Worm (Caenorhabditis elegans) whole organism, L2 larva: ENCODE measurements around the gene F08F3.8.

ENCODE experiments used
- C34F6.9 ChIP-seq: fragments of 150-350 bp; optimal IDR thresholded peaks from 2 replicates; lab custom pipeline; 2014; ENCODE audit warnings: missing biosample characterization, missing genetic modification characterization
- F13H6.1 ChIP-seq: sonication (generic microtip); optimal IDR thresholded peaks from 2 replicates; lab custom pipeline; 2016; ENCODE audit warnings: missing genetic modification characterization, missing compliant biosample characterization
- Y55F3AM.14 ChIP-seq: fragments of 200-800 bp; sonication (Bioruptor generic); optimal IDR thresholded peaks from 2 replicates; lab custom pipeline; 2018; ENCODE audit warnings: mild to moderate bottlenecking, missing genetic modification characterization, missing compliant biosample characterization
- ZK546.5 ChIP-seq: sonication (generic microtip); optimal IDR thresholded peaks from 2 replicates; lab custom pipeline; 2017; ENCODE audit warnings: missing biosample characterization, missing genetic modification characterization
- blmp-1 ChIP-seq: sonication (generic microtip); optimal IDR thresholded peaks from 2 replicates; lab custom pipeline; 2017; ENCODE audit warnings: missing genetic modification characterization, mild to moderate bottlenecking, missing compliant biosample characterization, antibody characterized with exemption, moderate library complexity; ENCODE audit not compliant: insufficient read depth
- ceh-16 ChIP-seq: fragments of 150-350 bp; optimal IDR thresholded peaks from 2 replicates; lab custom pipeline; 2014; ENCODE audit warnings: missing biosample characterization, missing genetic modification characterization
- crh-2 ChIP-seq: sonication (generic microtip); optimal IDR thresholded peaks from 2 replicates; lab custom pipeline; 2017; ENCODE audit warnings: missing biosample characterization, missing genetic modification characterization
- dmd-4 ChIP-seq: sonication (generic microtip); optimal IDR thresholded peaks from 2 replicates; lab custom pipeline; 2017; ENCODE audit warnings: missing biosample characterization, missing genetic modification characterization
- egl-27 ChIP-seq: sonication (generic microtip); optimal IDR thresholded peaks from 3 replicates; lab custom pipeline; 2017; ENCODE audit warnings: missing biosample characterization, missing genetic modification reagents, missing genetic modification characterization
- elt-1 ChIP-seq: fragments of 150-350 bp; optimal IDR thresholded peaks from 2 replicates; lab custom pipeline; 2014; ENCODE audit warnings: missing biosample characterization, missing genetic modification characterization
- fos-1 ChIP-seq: fragments of 150-350 bp; optimal IDR thresholded peaks from 2 replicates; lab custom pipeline; 2014; ENCODE audit warnings: missing biosample characterization, missing genetic modification characterization
- gmeb-1 ChIP-seq: fragments of 150-350 bp; optimal IDR thresholded peaks from 2 replicates; lab custom pipeline; 2014; ENCODE audit warnings: missing biosample characterization, missing genetic modification characterization
- lin-11 ChIP-seq: fragments of 150-350 bp; sonication (generic microtip); optimal IDR thresholded peaks from 2 replicates; lab custom pipeline; 2014; ENCODE audit warnings: missing biosample characterization, missing genetic modification characterization, inconsistent platforms, mixed read lengths
- lin-13 ChIP-seq: fragments of 150-350 bp; optimal IDR thresholded peaks from 2 replicates; lab custom pipeline; 2014; ENCODE audit warnings: missing biosample characterization, missing genetic modification reagents, missing genetic modification characterization
- mab-5 ChIP-seq: fragments of 150-350 bp; optimal IDR thresholded peaks from 2 replicates; lab custom pipeline; 2014; ENCODE audit warnings: missing biosample characterization, missing genetic modification characterization
- mbf-1 ChIP-seq: sonication (generic microtip); optimal IDR thresholded peaks from 2 replicates; lab custom pipeline; 2017; ENCODE audit warnings: missing biosample characterization, missing genetic modification characterization
- mdl-1 ChIP-seq, 2 experiments: fragments of 150-350 bp in 1 of 2; sonication (generic microtip) in 1 of 2; optimal IDR thresholded peaks; 2 replicates each; lab custom pipeline; 2017; ENCODE audit warnings: missing biosample characterization in 2 of 2, missing genetic modification characterization in 2 of 2
- nhr-11 ChIP-seq: fragments of 150-350 bp; optimal IDR thresholded peaks from 2 replicates; lab custom pipeline; 2014; ENCODE audit warnings: missing biosample characterization, missing genetic modification characterization
- nhr-12 ChIP-seq: fragments of 150-350 bp; optimal IDR thresholded peaks from 2 replicates; lab custom pipeline; 2014; ENCODE audit warnings: missing biosample characterization, missing genetic modification characterization
- nhr-129 ChIP-seq: fragments of 150-350 bp; optimal IDR thresholded peaks from 2 replicates; lab custom pipeline; 2014; ENCODE audit warnings: missing biosample characterization, missing genetic modification characterization
- nhr-21 ChIP-seq: fragments of 150-350 bp; optimal IDR thresholded peaks from 2 replicates; lab custom pipeline; 2014; ENCODE audit warnings: missing biosample characterization, missing genetic modification characterization
- nhr-23 ChIP-seq: fragments of 150-350 bp; optimal IDR thresholded peaks from 2 replicates; lab custom pipeline; 2014; ENCODE audit warnings: missing biosample characterization, missing genetic modification reagents, missing genetic modification characterization
- nhr-237 ChIP-seq: fragments of 150-350 bp; optimal IDR thresholded peaks from 2 replicates; lab custom pipeline; 2014; ENCODE audit warnings: missing biosample characterization, missing genetic modification characterization
- nhr-25 ChIP-seq: fragments of 150-350 bp; sonication (generic microtip); optimal IDR thresholded peaks from 3 replicates; lab custom pipeline; 2014; ENCODE audit warnings: missing biosample characterization, missing genetic modification characterization
- nhr-6 ChIP-seq: fragments of 150-350 bp; optimal IDR thresholded peaks from 2 replicates; lab custom pipeline; 2014; ENCODE audit warnings: missing biosample characterization, missing genetic modification characterization
- nhr-77 ChIP-seq: fragments of 150-350 bp; optimal IDR thresholded peaks from 2 replicates; lab custom pipeline; 2014; ENCODE audit warnings: missing biosample characterization, missing genetic modification characterization
- sma-3 ChIP-seq: sonication (generic microtip); optimal IDR thresholded peaks from 2 replicates; lab custom pipeline; 2016; ENCODE audit warnings: missing genetic modification reagents, missing genetic modification characterization, missing compliant biosample characterization
- sma-9 ChIP-seq, 2 experiments: fragments of 150-350 bp in 1 of 2; sonication (generic microtip) in 1 of 2; optimal IDR thresholded peaks; 2 replicates each; lab custom pipeline; 2014 to 2016; ENCODE audit warnings: missing genetic modification characterization in 2 of 2, mild to moderate bottlenecking in 1 of 2, missing biosample characterization in 1 of 2, missing compliant biosample characterization in 1 of 2, missing genetic modification reagents in 1 of 2, moderate library complexity in 1 of 2
- snpc-4 ChIP-seq: fragments of 150-350 bp; optimal IDR thresholded peaks from 2 replicates; lab custom pipeline; 2014; ENCODE audit warnings: missing biosample characterization, missing genetic modification characterization
- unc-55 ChIP-seq: fragments of 150-350 bp; sonication (generic microtip); optimal IDR thresholded peaks from 3 replicates; lab custom pipeline; 2014; ENCODE audit warnings: missing biosample characterization, missing genetic modification reagents, missing genetic modification characterization
- zag-1 ChIP-seq: fragments of 150-350 bp; optimal IDR thresholded peaks from 2 replicates; lab custom pipeline; 2014; ENCODE audit warnings: missing biosample characterization, missing genetic modification characterization
- ztf-1 ChIP-seq: fragments of 200-800 bp; sonication (Bioruptor generic); conservative IDR thresholded peaks from 2 replicates; pipeline ENCODE4 v1.3.6; 2022; ENCODE audit warnings: missing genetic modification characterization, missing compliant biosample characterization

Gene F08F3.8

ce11 chrV:5425008-5425407 lies 7.4 kb downstream of the F08F3.8 start:
- TF ChIP-seq ceh-16 (tag; lab: Kevin White, UChicago) (peak; percentile 92), lin-13 (no peak), elt-1 (tag; lab: Kevin White, UChicago) (peak; percentile 97), crh-2 (peak; percentile 84), sma-9 (GFP tag; optimal IDR thresholded peaks at IDR 0.05; lab: Kevin White, UChicago) (peak; percentile 97), sma-9 (tag; optimal IDR thresholded peaks at IDR 0.05; lab: Kevin White, UChicago) (no peak), nhr-129 (tag; lab: Kevin White, UChicago) (peak; percentile 34), sma-3 (peak; percentile 79), blmp-1 (tag; lab: Kevin White, UChicago) (peak; percentile 68), egl-27 (tag; lab: Kevin White, UChicago) (peak; percentile 43), gmeb-1 (tag; lab: Kevin White, UChicago) (peak; percentile 46), ZK546.5 (tag; lab: Kevin White, UChicago) (no peak), nhr-25 (tag; lab: Kevin White, UChicago) (peak; percentile 84), mdl-1 (tag; optimal IDR thresholded peaks at IDR 0.05; lab: Kevin White, UChicago) (peak; percentile 85 to 93), nhr-6 (tag; lab: Kevin White, UChicago) (peak; percentile 74), nhr-12 (tag; lab: Kevin White, UChicago) (no peak), ztf-1 (GFP tag; lab: Robert Waterston, UW) (no peak), nhr-23 (tag; lab: Kevin White, UChicago) (peak; percentile 90), nhr-21 (peak; percentile 73), mab-5 (tag; lab: Kevin White, UChicago) (no peak), mbf-1 (tag; lab: Kevin White, UChicago) (no peak), fos-1 (tag; lab: Kevin White, UChicago) (peak; percentile 97), C34F6.9 (tag; lab: Kevin White, UChicago) (peak; percentile 0)

DNA sequence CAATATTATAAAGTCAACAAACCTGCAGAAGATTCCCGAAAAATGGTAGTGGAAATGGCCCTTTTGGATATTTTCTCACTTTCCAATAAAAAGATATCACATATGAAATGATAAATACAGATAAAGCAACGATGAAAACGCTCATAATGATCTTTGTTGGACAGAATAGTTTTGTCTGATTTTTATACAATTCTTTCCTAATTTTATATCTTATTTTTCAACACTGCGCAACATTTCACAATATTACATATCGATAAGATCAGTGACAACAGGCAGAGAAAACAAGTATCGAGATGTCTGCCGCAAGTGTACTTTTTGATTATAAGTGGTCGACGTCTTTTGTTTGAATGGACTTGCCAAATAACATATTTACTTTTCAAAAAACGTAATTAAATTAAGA lies 9.3 kb downstream of the F08F3.8 start, which contains the start of gene cyp-14A5:
cyp-14A5 (minus strand) TSS at position 163 of the 400 bp plus-strand sequence.
- TF ChIP-seq nhr-129 (tag; lab: Kevin White, UChicago) (peak; percentile 26), unc-55 (no peak)

- TF ChIP-seq ztf-1 (GFP tag; lab: Robert Waterston, UW) (no peak), nhr-11 (tag; lab: Kevin White, UChicago) (no peak), nhr-129 (tag; lab: Kevin White, UChicago) (no peak), nhr-21 (no peak), unc-55 (no peak), F13H6.1 (no peak), snpc-4 (no peak), nhr-237 (no peak), nhr-77 (no peak), nhr-6 (tag; lab: Kevin White, UChicago) (no peak), gmeb-1 (tag; lab: Kevin White, UChicago) (no peak), crh-2 (no peak), mab-5 (tag; lab: Kevin White, UChicago) (no peak), nhr-12 (tag; lab: Kevin White, UChicago) (no peak), lin-13 (no peak), zag-1 (no peak), egl-27 (tag; lab: Kevin White, UChicago) (no peak)
Observed at ce11 chrV:5419915-5420314, 12.5 kb downstream of the F08F3.8 start, which contains the start of gene F08F3.6. F08F3.6 (minus strand) TSS chrV:5420067.

ce11 chrV:5412808-5413405 lies 19.5 kb downstream of the F08F3.8 start, which contains the start of gene F08F3.10:
F08F3.10 (plus strand) TSS chrV:5413355.
- TF ChIP-seq lin-11: no peak
- TF ChIP-seq ceh-16 (tag; lab: Kevin White, UChicago): no peak
- TF ChIP-seq ZK546.5 (tag; lab: Kevin White, UChicago): no peak
- TF ChIP-seq sma-9 (GFP tag; optimal IDR thresholded peaks at IDR 0.05; lab: Kevin White, UChicago): peak; percentile 69
- no peak for TF ChIP-seq sma-9 (tag; optimal IDR thresholded peaks at IDR 0.05; lab: Kevin White, UChicago)
- no peak for TF ChIP-seq mbf-1 (tag; lab: Kevin White, UChicago)
- TF ChIP-seq elt-1 (tag; lab: Kevin White, UChicago): no peak
- peak; percentile 44 for TF ChIP-seq blmp-1 (tag; lab: Kevin White, UChicago)
- peak; percentile 34 for TF ChIP-seq nhr-25 (tag; lab: Kevin White, UChicago)
- TF ChIP-seq egl-27 (tag; lab: Kevin White, UChicago): no peak

- TF ChIP-seq dmd-4 (tag; lab: Kevin White, UChicago) (no peak), Y55F3AM.14 (GFP tag; lab: Kevin White, UChicago) (peak; percentile 99), nhr-25 (tag; lab: Kevin White, UChicago) (peak; percentile 58), blmp-1 (tag; lab: Kevin White, UChicago) (peak; percentile 11), nhr-237 (no peak), nhr-11 (tag; lab: Kevin White, UChicago) (no peak), sma-3 (peak; percentile 59), nhr-21 (peak; percentile 27), sma-9 (GFP tag; optimal IDR thresholded peaks at IDR 0.05; lab: Kevin White, UChicago) (peak; percentile 82), sma-9 (tag; optimal IDR thresholded peaks at IDR 0.05; lab: Kevin White, UChicago) (no peak)
Observed at ce11 chrV:5410679-5411078, 21.7 kb downstream of the F08F3.8 start, which contains the start of gene F08F3.4. F08F3.4 (plus strand) TSS chrV:5410955.
